Fruit fly (Drosophila melanogaster): ENCODE results near the gene Prp39.

- TF ChIP-seq CTCF (optimal IDR thresholded peaks at IDR 0.05) (no peak), CG8478 (optimal IDR thresholded peaks at IDR 0.05) (no peak)
Observed at dm6 chr3R:28851530-28851929, 39.6 kb downstream of the Prp39 start.
